Worm (Caenorhabditis elegans): ENCODE measurements around the gene T19D12.4.

- TF ChIP-seq scrt-1 (GFP tag; IDR thresholded peaks at IDR 0.05): no peak
- TF ChIP-seq flt-1 (GFP tag; IDR thresholded peaks at IDR 0.05): no peak
- TF ChIP-seq sea-1 (GFP tag; conservative IDR thresholded peaks at IDR 0.05): no peak
- no peak for TF ChIP-seq ama-1 (optimal IDR thresholded peaks at IDR 0.05)
- no peak for TF ChIP-seq tra-4 (tag; optimal IDR thresholded peaks at IDR 0.05)
- TF ChIP-seq ceh-13 (GFP tag; optimal IDR thresholded peaks at IDR 0.05): no peak
- no peak for TF ChIP-seq hmg-4 (GFP tag; optimal IDR thresholded peaks at IDR 0.05)
- TF ChIP-seq ceh-36 (tag; optimal IDR thresholded peaks at IDR 0.05): no peak
- no peak for TF ChIP-seq B0310.2 (tag; optimal IDR thresholded peaks at IDR 0.05)
- no peak for TF ChIP-seq hnd-1 (tag; optimal IDR thresholded peaks at IDR 0.05)
- no peak for TF ChIP-seq aly-1 (tag; optimal IDR thresholded peaks at IDR 0.05)
- TF ChIP-seq hmbx-1 (tag; optimal IDR thresholded peaks at IDR 0.05): no peak
- TF ChIP-seq tbx-11 (GFP tag; IDR thresholded peaks at IDR 0.05): no peak
- no peak for TF ChIP-seq tbx-37 (GFP tag; conservative IDR thresholded peaks at IDR 0.05)
Measured at ce11 chrII:6631995-6632394, 1.1 kb downstream of the T19D12.4 start.
